Fruit fly (Drosophila melanogaster) whole organism, pupa: ENCODE data around the gene dpr10.
A peak's percentile ranks its signal among the peaks of the same experiment; 100 is the strongest.

Source experiments
- CG10348 ChIP-seq: fragments of 200-800 bp; sonication (Bioruptor generic); IDR thresholded peaks from 2 replicates; pipeline ENCODE4 v1.3.6; 2022; ENCODE audit warnings: missing biosample characterization, missing genetic modification characterization
- CG12605 ChIP-seq: fragments of 200-800 bp; sonication (Bioruptor generic); IDR thresholded peaks from 2 replicates; pipeline ENCODE4 v1.3.6; 2022; ENCODE audit warnings: missing biosample characterization, missing genetic modification characterization
- CG13204 ChIP-seq: fragments of 200-800 bp; sonication (Bioruptor generic); optimal IDR thresholded peaks from 2 replicates; lab custom pipeline; 2018; ENCODE audit warnings: missing biosample characterization, mild to moderate bottlenecking, missing genetic modification characterization, moderate library complexity
- CG14655 ChIP-seq: fragments of 200-800 bp; sonication (Bioruptor generic); optimal IDR thresholded peaks from 3 replicates; lab custom pipeline; 2017; ENCODE audit warnings: mild to moderate bottlenecking, missing biosample characterization, missing genetic modification reagents, missing genetic modification characterization
- CG15710 ChIP-seq: fragments of 200-800 bp; sonication (Bioruptor generic); optimal IDR thresholded peaks from 2 replicates; lab custom pipeline; 2018; ENCODE audit warnings: missing biosample characterization, mild to moderate bottlenecking, missing genetic modification characterization, moderate library complexity
- CG17806 ChIP-seq: fragments of 200-800 bp; sonication (Bioruptor generic); optimal IDR thresholded peaks from 2 replicates; lab custom pipeline; 2018; ENCODE audit warnings: missing biosample characterization, mild to moderate bottlenecking, missing genetic modification characterization, moderate library complexity
- CG32121 ChIP-seq: fragments of 200-800 bp; sonication (Bioruptor generic); IDR thresholded peaks from 2 replicates; pipeline ENCODE4 v1.3.6; 2022; ENCODE audit warnings: missing biosample characterization, missing genetic modification characterization
- CG4496 ChIP-seq: fragments of 200-800 bp; sonication (Bioruptor generic); IDR thresholded peaks from 3 replicates; pipeline ENCODE4 v1.3.6; 2022; ENCODE audit warnings: missing biosample characterization, missing genetic modification characterization
- CG8159 ChIP-seq: fragments of 200-800 bp; sonication (Bioruptor generic); optimal IDR thresholded peaks from 3 replicates; lab custom pipeline; 2018; ENCODE audit warnings: missing biosample characterization, mild to moderate bottlenecking, missing genetic modification characterization, moderate library complexity
- CG8301 ChIP-seq: fragments of 200-800 bp; sonication (Bioruptor generic); optimal IDR thresholded peaks from 2 replicates; lab custom pipeline; 2018; ENCODE audit warnings: missing biosample characterization, mild to moderate bottlenecking, missing genetic modification characterization
- CG9948 ChIP-seq: fragments of 200-800 bp; sonication (Bioruptor generic); optimal IDR thresholded peaks from 2 replicates; lab custom pipeline; 2018; ENCODE audit warnings: missing biosample characterization, mild to moderate bottlenecking, missing genetic modification characterization, moderate library complexity
- D1 ChIP-seq: fragments of 200-800 bp; sonication (Bioruptor generic); optimal IDR thresholded peaks from 2 replicates; lab custom pipeline; 2018; ENCODE audit warnings: missing biosample characterization, mild to moderate bottlenecking, missing genetic modification characterization, moderate library complexity
- EcR ChIP-seq: fragments of 200-800 bp; sonication (Bioruptor generic); optimal IDR thresholded peaks from 3 replicates; lab custom pipeline; 2019; ENCODE audit warnings: missing biosample characterization, missing genetic modification characterization, mild to moderate bottlenecking, moderate library complexity, missing genetic modification reagents
- Ets98B ChIP-seq: fragments of 200-800 bp; sonication (Bioruptor generic); IDR thresholded peaks from 2 replicates; pipeline ENCODE4 v1.3.6; 2022; ENCODE audit warnings: missing biosample characterization, missing genetic modification characterization
- Pif1A ChIP-seq: fragments of 200-800 bp; sonication (Bioruptor generic); optimal IDR thresholded peaks from 3 replicates; lab custom pipeline; 2016; ENCODE audit warnings: missing biosample characterization, missing genetic modification characterization
- Pif1B ChIP-seq: fragments of 200-800 bp; sonication (Bioruptor generic); optimal IDR thresholded peaks from 3 replicates; lab custom pipeline; 2016; ENCODE audit warnings: missing biosample characterization, missing genetic modification characterization
- Snoo ChIP-seq: fragments of 200-800 bp; sonication (Bioruptor generic); optimal IDR thresholded peaks from 3 replicates; lab custom pipeline; 2017; ENCODE audit warnings: missing biosample characterization, mild to moderate bottlenecking, missing genetic modification characterization, inconsistent platforms
- fd96Ca ChIP-seq: fragments of 200-800 bp; sonication (Bioruptor generic); IDR thresholded peaks from 3 replicates; pipeline ENCODE4 v1.3.6; 2022; ENCODE audit warnings: missing biosample characterization, missing genetic modification characterization
- gl ChIP-seq: fragments of 200-800 bp; sonication (Bioruptor generic); optimal IDR thresholded peaks from 2 replicates; lab custom pipeline; 2018; ENCODE audit warnings: missing biosample characterization, mild to moderate bottlenecking, missing genetic modification characterization
- rn ChIP-seq: fragments of 200-800 bp; sonication (Bioruptor generic); IDR thresholded peaks from 2 replicates; pipeline ENCODE4 v1.3.6; 2022; ENCODE audit warnings: missing biosample characterization, missing genetic modification characterization

dpr10 gene

dm6 chr3L:10224470-10225213, 38.7 kb upstream of the dpr10 start:
- TF ChIP-seq rn (GFP tag; lab: Robert Waterston, UW) (no peak), CG10348 (GFP tag; lab: Robert Waterston, UW) (no peak), CG15710 (no peak), CG17806 (tag; lab: Kevin White, UChicago) (no peak), CG8159 (tag; lab: Kevin White, UChicago) (peak; percentile 32), CG13204 (GFP tag; lab: Kevin White, UChicago) (no peak), CG12605 (GFP tag; lab: Robert Waterston, UW) (no peak)

- TF ChIP-seq CG10348 (GFP tag; lab: Robert Waterston, UW) (no peak), CG12605 (GFP tag; lab: Robert Waterston, UW) (no peak), EcR (GFP tag; lab: Kevin White, UChicago) (peak; percentile 58)
These were observed 37.5 kb upstream of the dpr10 start for dm6 chr3L:10223397-10223796.

dm6 chr3L:10220064-10220463, 34.2 kb upstream of the dpr10 start, which contains the start of gene CG32055:
Gene CG32055 (minus strand): TSS chr3L:10220164.
- TF ChIP-seq CG15710, result no peak
- TF ChIP-seq CG32121 (GFP tag; lab: Robert Waterston, UW), result no peak
- no peak for TF ChIP-seq CG10348 (GFP tag; lab: Robert Waterston, UW)
- no peak for TF ChIP-seq CG8159 (tag; lab: Kevin White, UChicago)
- TF ChIP-seq CG8301 (tag; lab: Kevin White, UChicago), result no peak

- TF ChIP-seq CG15710 (no peak), gl (tag; lab: Kevin White, UChicago) (no peak), D1 (tag; lab: Kevin White, UChicago) (no peak), Snoo (no peak), CG12605 (GFP tag; lab: Robert Waterston, UW) (no peak), CG4496 (no peak), CG8301 (tag; lab: Kevin White, UChicago) (no peak), CG17806 (tag; lab: Kevin White, UChicago) (no peak), CG13204 (GFP tag; lab: Kevin White, UChicago) (no peak), CG8159 (tag; lab: Kevin White, UChicago) (no peak), Pif1B (no peak), CG32121 (GFP tag; lab: Robert Waterston, UW) (no peak), CG9948 (tag; lab: Kevin White, UChicago) (no peak), Ets98B (GFP tag; lab: Robert Waterston, UW) (no peak), CG14655 (GFP tag; lab: Kevin White, UChicago) (no peak), rn (GFP tag; lab: Robert Waterston, UW) (no peak)
These were observed 29.5 kb upstream of the dpr10 start, which contains the start of gene CG8065 for dm6 chr3L:10215365-10215764. Gene CG8065 (plus strand): TSS chr3L:10215665.

- TF ChIP-seq CG13204 (GFP tag; lab: Kevin White, UChicago) (no peak), Ets98B (GFP tag; lab: Robert Waterston, UW) (no peak), CG12605 (GFP tag; lab: Robert Waterston, UW) (no peak), Pif1A (peak; percentile 42), fd96Ca (GFP tag; lab: Robert Waterston, UW) (no peak), D1 (tag; lab: Kevin White, UChicago) (no peak), CG8301 (tag; lab: Kevin White, UChicago) (peak; percentile 43)
These were observed 20.5 kb upstream of the dpr10 start for dm6 chr3L:10206226-10206968.

dm6 chr3L:10205823-10206222, 19.9 kb upstream of the dpr10 start:
- TF ChIP-seq CG10348 (GFP tag; lab: Robert Waterston, UW), result no peak

dm6 chr3L:10204669-10205068, 18.8 kb upstream of the dpr10 start:
- no peak for TF ChIP-seq EcR (GFP tag; lab: Kevin White, UChicago)

- TF ChIP-seq CG32121 (GFP tag; lab: Robert Waterston, UW) (0 out of 2 replicates have a peak, but pooled peaks have one; percentile 10), CG13204 (GFP tag; lab: Kevin White, UChicago) (no peak), CG8159 (tag; lab: Kevin White, UChicago) (no peak), CG12605 (GFP tag; lab: Robert Waterston, UW) (no peak), CG8301 (tag; lab: Kevin White, UChicago) (no peak), fd96Ca (GFP tag; lab: Robert Waterston, UW) (no peak), CG15710 (no peak), CG4496 (peak; percentile 68; the same call in 2 of the 3 replicates), EcR (GFP tag; lab: Kevin White, UChicago) (no peak), CG17806 (tag; lab: Kevin White, UChicago) (no peak)
These were observed 15.7 kb upstream of the dpr10 start, which contains the start of gene ect for dm6 chr3L:10201655-10202054. Gene ect (minus strand): TSS chr3L:10201837.
